Worm (Caenorhabditis elegans): ENCODE results near the gene inx-9.

- TF ChIP-seq elt-1 (tag; optimal IDR thresholded peaks at IDR 0.05) (no peak), nhr-77 (tag; optimal IDR thresholded peaks at IDR 0.05) (no peak), nhr-25 (tag; optimal IDR thresholded peaks at IDR 0.05) (no peak), mbf-1 (tag; optimal IDR thresholded peaks at IDR 0.05) (no peak), nhr-11 (tag; optimal IDR thresholded peaks at IDR 0.05) (no peak), ama-1 (optimal IDR thresholded peaks at IDR 0.05) (no peak), lin-13 (GFP tag; optimal IDR thresholded peaks at IDR 0.05) (no peak), nhr-12 (tag; optimal IDR thresholded peaks at IDR 0.05) (no peak), ceh-82 (tag; optimal IDR thresholded peaks at IDR 0.05) (no peak), nhr-6 (tag; optimal IDR thresholded peaks at IDR 0.05) (no peak), ztf-4 (tag; optimal IDR thresholded peaks at IDR 0.05) (no peak), aly-2 (tag; optimal IDR thresholded peaks at IDR 0.05) (no peak)
Measured at ce11 chrIV:11713289-11713688, 37.1 kb downstream of the inx-9 start.

Data from whole organism, L2 larva.